Fruit fly (Drosophila melanogaster): ENCODE measurements around the gene CG4751.

CG4751 gene

DNA sequence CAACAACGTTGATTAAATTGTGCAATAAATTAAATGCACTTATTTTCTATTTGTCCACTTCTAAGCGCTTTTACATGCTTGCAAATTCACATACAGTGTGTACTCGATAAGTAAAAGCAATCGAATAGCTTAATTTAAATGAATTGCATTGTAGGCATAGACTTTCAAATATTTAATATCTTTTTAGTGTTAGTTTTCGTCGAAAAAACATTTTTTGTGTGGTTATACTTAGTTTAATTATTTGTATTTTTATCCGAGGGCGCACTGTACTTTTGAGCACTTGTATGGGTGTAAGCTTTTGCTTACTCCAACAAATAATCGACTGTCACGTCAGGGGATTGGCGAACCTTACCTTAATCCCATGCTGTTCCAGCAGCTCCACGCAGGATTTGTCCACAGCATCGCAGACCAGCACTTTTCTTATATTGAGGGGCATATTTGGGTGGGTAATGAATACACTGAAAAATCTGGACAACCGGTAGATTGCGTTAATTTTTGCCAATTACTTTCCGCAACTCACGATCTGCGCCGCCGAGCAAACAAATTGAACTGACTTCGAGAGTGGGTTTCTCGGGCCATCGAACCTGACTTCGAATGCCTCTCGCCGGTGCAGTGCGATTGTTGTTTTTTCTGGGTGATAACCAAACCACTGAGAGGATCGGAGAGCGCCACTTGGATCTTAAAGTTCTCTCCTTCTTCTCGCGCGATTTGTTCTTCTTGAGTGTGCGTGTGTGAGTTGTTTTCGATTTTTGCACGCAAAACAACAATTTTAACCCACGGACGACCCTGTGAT, 24.8 kb downstream of the CG4751 start, which contains the start of gene CG6287 (continued):
- TF ChIP-seq CG12071 (GFP tag; optimal IDR thresholded peaks at IDR 0.05) (no peak), HHEX (GFP tag; optimal IDR thresholded peaks at IDR 0.05) (no peak), CG4328 (GFP tag; optimal IDR thresholded peaks at IDR 0.05) (no peak), CG10654 (GFP tag; optimal IDR thresholded peaks at IDR 0.05) (no peak), CG7786 (GFP tag; optimal IDR thresholded peaks at IDR 0.05) (no peak), Trl (optimal IDR thresholded peaks at IDR 0.05) (peak in 1 of 2 experiments; percentile 19), Trl (GFP tag; optimal IDR thresholded peaks at IDR 0.05) (no peak), Dad (GFP tag; optimal IDR thresholded peaks at IDR 0.05) (no peak), esg (GFP tag; conservative IDR thresholded peaks at IDR 0.05) (0 out of 2 replicates have a peak, but pooled peaks have one; percentile 13), CG13775 (GFP tag; optimal IDR thresholded peaks at IDR 0.05) (no peak), br (optimal IDR thresholded peaks at IDR 0.05) (no peak), CG3838 (GFP tag; optimal IDR thresholded peaks at IDR 0.05) (no peak), cg (GFP tag; optimal IDR thresholded peaks at IDR 0.05) (no peak), lab (GFP tag; optimal IDR thresholded peaks at IDR 0.05) (peak; percentile 32), ase (GFP tag; IDR thresholded peaks at IDR 0.05) (0 out of 3 replicates have a peak, but pooled peaks have one; percentile 26), CG6689 (GFP tag; IDR thresholded peaks at IDR 0.05) (0 out of 2 replicates have a peak, but pooled peaks have one; percentile 7), cwo (GFP tag; optimal IDR thresholded peaks at IDR 0.05) (no peak), CG2120 (GFP tag; optimal IDR thresholded peaks at IDR 0.05) (peak; percentile 59), tio (GFP tag; optimal IDR thresholded peaks at IDR 0.05) (no peak), peb (GFP tag; IDR thresholded peaks at IDR 0.05) (no peak), D19B (GFP tag; optimal IDR thresholded peaks at IDR 0.05) (peak; percentile 2), CG42726 (GFP tag; IDR thresholded peaks at IDR 0.05; ENCODE audit: partially characterized antibody) (no peak), oc (tag; optimal IDR thresholded peaks at IDR 0.05) (no peak), ro (GFP tag; IDR thresholded peaks at IDR 0.05) (no peak), CG4730 (GFP tag; IDR thresholded peaks at IDR 0.05) (no peak), lbe (GFP tag; optimal IDR thresholded peaks at IDR 0.05) (peak; percentile 72), Med (GFP tag) (peak; percentile 63), repo (GFP tag; optimal IDR thresholded peaks at IDR 0.05) (no peak), CG15601 (tag; optimal IDR thresholded peaks at IDR 0.05) (no peak), chif (GFP tag; optimal IDR thresholded peaks at IDR 0.05) (peak in 1 of 2 experiments; percentile 7), Bdp1 (GFP tag; optimal IDR thresholded peaks at IDR 0.05) (no peak), sna (GFP tag; IDR thresholded peaks at IDR 0.05; ENCODE audit: partially characterized antibody) (no peak), vvl (GFP tag; IDR thresholded peaks at IDR 0.05) (no peak), Chrac-16 (GFP tag; optimal IDR thresholded peaks at IDR 0.05) (peak; percentile 18)

DNA sequence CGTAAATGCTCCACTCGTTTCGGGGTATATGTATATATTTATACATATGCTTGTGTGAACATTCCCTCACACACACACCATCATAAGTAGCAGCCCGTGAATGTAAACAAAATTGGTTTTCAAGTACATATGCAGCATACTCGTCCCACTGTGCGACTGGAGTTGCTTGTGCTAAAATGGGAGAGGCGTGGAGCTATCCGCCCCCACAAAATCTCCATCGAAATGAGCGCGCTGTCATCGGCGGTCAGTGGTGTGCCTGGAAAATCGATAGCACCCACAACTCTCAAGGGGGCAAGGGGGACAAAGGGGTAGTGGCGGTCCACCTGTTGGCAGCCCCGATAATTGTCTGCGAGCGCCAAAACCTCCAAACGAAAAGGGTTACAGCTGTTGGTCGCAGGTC, 37.5 kb downstream of the CG4751 start:
- TF ChIP-seq chm (GFP tag; IDR thresholded peaks at IDR 0.05), result no peak
- TF ChIP-seq CG11093 (GFP tag; IDR thresholded peaks at IDR 0.05), result no peak
- TF ChIP-seq Aef1 (GFP tag; IDR thresholded peaks at IDR 0.05), result no peak
- no peak for TF ChIP-seq fru (optimal IDR thresholded peaks at IDR 0.05)
- no peak for TF ChIP-seq eyg (GFP tag; optimal IDR thresholded peaks at IDR 0.05)
- no peak for TF ChIP-seq Dek (tag; optimal IDR thresholded peaks at IDR 0.05)
- no peak for TF ChIP-seq BEAF-32 (GFP tag; optimal IDR thresholded peaks at IDR 0.05)
- TF ChIP-seq CG17186 (GFP tag; optimal IDR thresholded peaks at IDR 0.05), result no peak
- TF ChIP-seq Stat92E (GFP tag; optimal IDR thresholded peaks at IDR 0.05), result no peak
- no peak for TF ChIP-seq B-H1 (GFP tag; IDR thresholded peaks at IDR 0.05)
- TF ChIP-seq CG9797 (GFP tag; optimal IDR thresholded peaks at IDR 0.05), result no peak
- peak; percentile 39; the same call in 1 of the 3 replicates for TF ChIP-seq CG34422 (GFP tag; IDR thresholded peaks at IDR 0.05)
- TF ChIP-seq amos (GFP tag; IDR thresholded peaks at IDR 0.05; ENCODE audit: partially characterized antibody), result 0 out of 2 replicates have a peak, but pooled peaks have one; percentile 17
- no peak for TF ChIP-seq tll (GFP tag; optimal IDR thresholded peaks at IDR 0.05)
- no peak for TF ChIP-seq CG4617 (GFP tag; optimal IDR thresholded peaks at IDR 0.05; ENCODE audit: borderline replicate concordance)
- TF ChIP-seq CG2678 (tag; optimal IDR thresholded peaks at IDR 0.05), result no peak
- no peak for TF ChIP-seq CG18619 (GFP tag; optimal IDR thresholded peaks at IDR 0.05)

All from whole organism, embryonic.